Fruit fly (Drosophila melanogaster): ENCODE data around the gene amrt.

Gene amrt

DNA sequence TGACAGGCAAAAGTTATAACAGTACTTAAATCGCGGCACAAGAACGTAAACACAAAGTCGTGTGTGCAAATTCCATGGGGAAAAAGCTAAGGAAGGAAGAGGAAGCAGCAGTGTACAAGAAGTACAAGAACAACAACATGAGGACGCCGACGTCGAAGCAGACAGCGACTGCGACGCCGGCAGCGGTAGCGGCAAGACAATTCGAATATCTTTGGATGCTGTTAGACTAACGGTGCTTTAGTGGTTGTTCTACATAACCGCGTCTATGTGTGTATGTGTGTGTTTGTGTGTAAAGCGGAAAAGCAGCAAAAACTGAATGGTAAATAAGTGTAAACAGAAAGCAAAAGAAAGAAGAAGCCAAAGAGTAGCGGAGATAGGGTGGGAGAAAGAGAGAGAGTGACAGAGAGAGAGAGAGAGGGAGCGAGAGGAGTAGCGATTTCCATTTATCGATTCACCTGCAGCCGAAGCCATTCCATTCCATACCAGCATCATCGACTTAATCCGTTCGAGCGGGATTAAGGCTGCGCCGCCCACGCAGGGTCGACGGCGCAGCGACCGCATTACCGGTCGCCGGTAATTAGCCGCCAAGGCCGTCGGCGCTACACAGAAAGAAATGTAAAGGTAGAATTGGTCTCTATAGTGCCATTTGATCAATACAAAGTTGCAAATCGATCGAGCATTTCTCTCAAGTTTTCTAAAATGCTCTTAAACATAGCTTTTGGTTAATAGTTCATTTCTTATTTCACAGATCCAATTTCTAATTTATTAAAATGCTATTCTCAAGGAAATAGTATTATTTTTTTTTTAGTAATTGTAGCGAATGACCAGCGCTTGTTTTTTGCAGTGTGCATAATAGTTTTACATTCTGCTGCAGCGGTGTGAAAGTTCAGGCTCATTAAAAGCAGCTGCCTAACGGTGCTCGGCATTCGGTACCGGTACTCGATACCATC lies 2.0 kb downstream of the amrt start (continued):
- no peak for TF ChIP-seq CG11762 (GFP tag; optimal IDR thresholded peaks at IDR 0.05; ENCODE audit: insufficient read depth)
- TF ChIP-seq Sox102F (GFP tag; optimal IDR thresholded peaks at IDR 0.05) = peak; percentile 40
- TF ChIP-seq CG10669 (GFP tag; optimal IDR thresholded peaks at IDR 0.05) = peak; percentile 33
- TF ChIP-seq CG34406 (GFP tag; optimal IDR thresholded peaks at IDR 0.05) = peak; percentile 25
- TF ChIP-seq Eip75B (GFP tag; optimal IDR thresholded peaks at IDR 0.05) = peak; percentile 62
- TF ChIP-seq CG4318 (GFP tag; optimal IDR thresholded peaks at IDR 0.05) = peak; percentile 67
- peak; percentile 38 for TF ChIP-seq Hr39 (GFP tag; optimal IDR thresholded peaks at IDR 0.05)
- peak; percentile 55; the same call in 1 of the 2 replicates for TF ChIP-seq Gug (GFP tag; IDR thresholded peaks at IDR 0.05)
- TF ChIP-seq Hr38 (GFP tag; optimal IDR thresholded peaks at IDR 0.05) = no peak
- peak in 1 of 2 experiments; percentile 16 for TF ChIP-seq salr (GFP tag; optimal IDR thresholded peaks at IDR 0.05)

DNA sequence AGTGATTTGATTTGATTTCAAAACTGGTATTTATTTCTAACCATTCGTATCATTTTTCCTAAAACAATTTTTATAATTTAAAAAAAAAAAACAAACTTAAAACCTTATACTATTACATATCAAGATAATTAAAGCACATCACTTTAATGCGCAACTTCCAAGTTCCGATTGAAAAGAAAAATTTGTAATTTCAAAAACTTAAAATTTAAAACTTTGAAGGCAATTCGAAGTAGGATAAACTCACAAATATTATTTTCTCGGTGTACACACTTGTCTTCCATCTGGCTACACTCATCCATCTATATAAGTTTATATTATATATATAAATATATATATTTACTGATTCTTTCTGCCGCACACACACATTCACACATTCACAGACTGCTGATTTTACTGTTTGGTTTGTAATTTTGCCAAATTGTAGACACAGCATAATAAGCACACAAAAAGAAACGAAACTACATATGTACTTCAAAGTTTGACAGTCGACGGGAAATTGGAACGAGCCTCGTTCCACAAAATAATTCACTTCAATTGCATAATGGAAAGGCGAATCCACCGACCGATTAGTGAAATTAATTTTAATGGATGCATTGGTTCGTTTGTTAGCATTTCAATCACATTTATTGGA lies 3.9 kb downstream of the amrt start:
- TF ChIP-seq CG8119 (GFP tag; IDR thresholded peaks at IDR 0.05) = no peak
- TF ChIP-seq CG11294 (GFP tag; IDR thresholded peaks at IDR 0.05) = no peak
- TF ChIP-seq Eip78C (GFP tag) = peak; percentile 70
- TF ChIP-seq svp (GFP tag) = peak; percentile 51

DNA sequence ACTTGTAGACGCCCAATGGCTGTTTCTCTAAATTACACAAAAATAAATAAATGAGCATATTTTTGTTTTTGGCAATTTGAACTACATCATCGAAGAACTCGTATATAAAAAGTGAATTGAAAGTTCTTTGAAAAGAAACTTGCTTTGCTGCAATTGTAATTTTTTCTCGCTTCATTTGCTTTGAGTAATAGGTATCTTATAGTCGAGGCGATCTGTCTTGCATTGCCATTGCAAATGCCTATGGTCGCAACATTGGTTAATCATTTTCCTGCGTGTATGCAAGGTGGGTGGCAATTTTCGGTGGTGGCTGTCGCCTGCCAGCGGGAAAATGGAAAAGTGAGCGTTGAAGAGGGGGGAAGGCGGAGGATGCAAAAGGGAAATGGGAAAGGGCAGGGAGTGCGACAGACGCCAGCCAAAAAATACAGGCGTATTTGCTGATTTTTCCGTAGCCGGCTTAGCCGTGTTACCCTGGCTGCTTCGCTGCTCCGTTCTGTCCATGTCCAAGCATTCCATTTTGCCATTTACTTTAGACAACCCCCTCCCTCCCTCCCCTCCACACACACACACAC lies 5.1 kb downstream of the amrt start:
- TF ChIP-seq Eip78C (GFP tag) = no peak
- TF ChIP-seq Met (GFP tag; optimal IDR thresholded peaks at IDR 0.05) = no peak
- TF ChIP-seq CG11902 (GFP tag; optimal IDR thresholded peaks at IDR 0.05) = no peak
- TF ChIP-seq fd85E (GFP tag; optimal IDR thresholded peaks at IDR 0.05) = no peak
- TF ChIP-seq CG3919 (GFP tag; optimal IDR thresholded peaks at IDR 0.05) = no peak
- no peak for TF ChIP-seq Sox14 (GFP tag; optimal IDR thresholded peaks at IDR 0.05)
- TF ChIP-seq CG9139 (GFP tag; optimal IDR thresholded peaks at IDR 0.05) = no peak

DNA sequence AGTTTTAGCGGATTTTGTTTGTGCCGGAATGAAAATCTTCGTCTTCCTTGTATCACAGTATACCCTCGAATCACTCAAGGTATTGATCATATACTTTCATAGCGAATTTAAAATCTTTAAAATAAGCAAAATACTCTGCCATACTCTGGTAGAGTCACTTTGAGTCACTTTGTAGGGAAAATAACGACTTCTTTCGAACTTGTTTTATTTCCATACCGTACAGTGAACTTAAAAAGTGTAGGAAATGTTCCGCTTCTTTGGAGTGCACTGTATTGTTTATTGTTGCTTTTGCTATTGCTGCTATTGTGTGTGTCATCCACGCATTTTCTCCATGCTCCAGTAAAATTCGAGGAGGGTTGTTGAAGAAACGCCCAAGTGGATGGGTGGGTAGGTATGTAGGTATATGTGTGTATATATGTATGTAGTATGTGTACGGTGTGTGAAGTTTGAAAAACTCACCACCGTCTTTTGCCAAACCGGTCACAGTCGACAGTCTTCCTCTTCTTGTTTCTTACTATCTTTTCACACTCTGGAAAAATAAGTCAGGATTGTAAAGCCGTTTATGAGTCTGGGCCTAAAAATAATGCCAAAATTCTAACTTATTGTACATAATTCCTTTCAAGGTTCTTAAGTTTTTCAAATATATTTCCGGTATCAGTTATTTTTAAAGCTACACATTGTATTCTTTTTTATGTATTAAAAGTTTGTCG lies 6.9 kb downstream of the amrt start:
- no peak for TF ChIP-seq CG31627 (GFP tag; optimal IDR thresholded peaks at IDR 0.05)
- TF ChIP-seq salr (GFP tag; optimal IDR thresholded peaks at IDR 0.05) = peak in 1 of 2 experiments; percentile 23
- no peak for TF ChIP-seq dac (GFP tag; optimal IDR thresholded peaks at IDR 0.05)
- TF ChIP-seq Eip78C (GFP tag) = peak; percentile 37
- TF ChIP-seq CG32006 (GFP tag; optimal IDR thresholded peaks at IDR 0.05) = peak; percentile 22
- no peak for TF ChIP-seq Smox (GFP tag; optimal IDR thresholded peaks at IDR 0.05)
- peak; percentile 13 for TF ChIP-seq CG7368 (GFP tag; optimal IDR thresholded peaks at IDR 0.05)
- no peak for TF ChIP-seq Ets96B (tag; optimal IDR thresholded peaks at IDR 0.05)
- no peak for TF ChIP-seq Sox14 (GFP tag; optimal IDR thresholded peaks at IDR 0.05)
- TF ChIP-seq dsx (GFP tag; optimal IDR thresholded peaks at IDR 0.05; ENCODE audit: poor library complexity, severe bottlenecking) = no peak
- TF ChIP-seq fd59A (GFP tag; optimal IDR thresholded peaks at IDR 0.05) = peak; percentile 18
- TF ChIP-seq CG3919 (GFP tag; optimal IDR thresholded peaks at IDR 0.05) = no peak
- TF ChIP-seq ss (GFP tag; optimal IDR thresholded peaks at IDR 0.05) = peak in 1 of 2 experiments; percentile 9
- no peak for TF ChIP-seq fkh (GFP tag; optimal IDR thresholded peaks at IDR 0.05)
- TF ChIP-seq Gug (GFP tag; IDR thresholded peaks at IDR 0.05) = 0 out of 2 replicates have a peak, but pooled peaks have one; percentile 7
- TF ChIP-seq esn (GFP tag; optimal IDR thresholded peaks at IDR 0.05) = no peak
- no peak for TF ChIP-seq Blimp-1 (GFP tag; optimal IDR thresholded peaks at IDR 0.05)
- no peak for TF ChIP-seq Hr38 (GFP tag; optimal IDR thresholded peaks at IDR 0.05)
- no peak for TF ChIP-seq CG15336 (GFP tag; IDR thresholded peaks at IDR 0.05)
- TF ChIP-seq CG10669 (GFP tag; optimal IDR thresholded peaks at IDR 0.05) = no peak
- no peak for TF ChIP-seq CG16779 (tag; optimal IDR thresholded peaks at IDR 0.05)
- TF ChIP-seq Lpt (GFP tag; optimal IDR thresholded peaks at IDR 0.05) = no peak
- TF ChIP-seq Met (GFP tag; optimal IDR thresholded peaks at IDR 0.05) = no peak
- TF ChIP-seq Ets21C (GFP tag; optimal IDR thresholded peaks at IDR 0.05) = no peak
- TF ChIP-seq Eip93F (GFP tag; optimal IDR thresholded peaks at IDR 0.05) = no peak
- TF ChIP-seq Hr4 (GFP tag; optimal IDR thresholded peaks at IDR 0.05) = peak; percentile 23
- no peak for TF ChIP-seq lz (GFP tag; optimal IDR thresholded peaks at IDR 0.05)
- peak; percentile 8 for TF ChIP-seq Sox102F (GFP tag; optimal IDR thresholded peaks at IDR 0.05)
- TF ChIP-seq Eip75B (GFP tag; optimal IDR thresholded peaks at IDR 0.05) = no peak
- peak; percentile 36 for TF ChIP-seq CG3032 (tag; optimal IDR thresholded peaks at IDR 0.05)

Measured in whole organism, prepupa.